Fruit fly (Drosophila melanogaster) whole organism, embryonic: Measurements from ENCODE around the gene CG33111.

Experiments used
- Asciz ChIP-seq: fragments of 200-800 bp; sonication (Bioruptor generic); optimal IDR thresholded peaks from 2 replicates; lab custom pipeline; 2017; ENCODE audit warnings: missing biosample characterization, mild to moderate bottlenecking, missing genetic modification characterization, missing genetic modification reagents
- Bteb2 ChIP-seq: fragments of 200-800 bp; sonication (Bioruptor generic); optimal IDR thresholded peaks from 2 replicates; lab custom pipeline; 2016; ENCODE audit warnings: missing biosample characterization, missing genetic modification characterization
- C15 ChIP-seq: fragments of 200-800 bp; sonication (Bioruptor generic); IDR thresholded peaks from 3 replicates; pipeline ENCODE4 v1.3.6; 2022; ENCODE audit warnings: missing biosample characterization, missing genetic modification characterization
- CG10366 ChIP-seq: fragments of 200-800 bp; sonication (Bioruptor generic); IDR thresholded peaks from 2 replicates; pipeline ENCODE4 v1.3.6; 2022; ENCODE audit warnings: missing biosample characterization, missing genetic modification characterization
- CG10543 ChIP-seq: fragments of 200-800 bp; sonication (Bioruptor generic); optimal IDR thresholded peaks from 3 replicates; lab custom pipeline; 2017; ENCODE audit warnings: missing biosample characterization, mild to moderate bottlenecking, missing genetic modification characterization, moderate library complexity
- CG11504 ChIP-seq: fragments of 200-800 bp; sonication (Bioruptor generic); optimal IDR thresholded peaks from 3 replicates; lab custom pipeline; 2019; ENCODE audit warnings: missing biosample characterization, mild to moderate bottlenecking, missing genetic modification characterization, moderate library complexity
- CG11560 ChIP-seq: fragments of 200-800 bp; sonication (Bioruptor generic); IDR thresholded peaks from 3 replicates; pipeline ENCODE4 v1.3.6; 2022; ENCODE audit warnings: missing biosample characterization, missing genetic modification characterization
- CG12769 ChIP-seq: fragments of 200-800 bp; sonication (Bioruptor generic); optimal IDR thresholded peaks from 2 replicates; lab custom pipeline; 2019; ENCODE audit warnings: missing biosample characterization, mild to moderate bottlenecking, missing genetic modification characterization, moderate library complexity
- CG13123 ChIP-seq: fragments of 200-800 bp; sonication (Bioruptor generic); optimal IDR thresholded peaks from 2 replicates; lab custom pipeline; 2016; ENCODE audit warnings: missing biosample characterization, missing genetic modification characterization
- CG13894 ChIP-seq: fragments of 200-800 bp; sonication (Bioruptor generic); optimal IDR thresholded peaks from 3 replicates; lab custom pipeline; 2018; ENCODE audit warnings: missing biosample characterization, mild to moderate bottlenecking, missing genetic modification characterization, moderate library complexity
- CG14860 ChIP-seq: fragments of 200-800 bp; sonication (Bioruptor generic); IDR thresholded peaks from 3 replicates; pipeline ENCODE4 v1.3.6; 2022; ENCODE audit warnings: missing biosample characterization, missing genetic modification characterization; ENCODE audit not compliant: partially characterized antibody
- CG15073 ChIP-seq: fragments of 200-800 bp; sonication (Bioruptor generic); optimal IDR thresholded peaks from 2 replicates; lab custom pipeline; 2016; ENCODE audit warnings: missing biosample characterization, missing genetic modification characterization
- CG15269 ChIP-seq: fragments of 200-800 bp; sonication (Bioruptor generic); optimal IDR thresholded peaks from 2 replicates; lab custom pipeline; 2018; ENCODE audit warnings: missing biosample characterization, mild to moderate bottlenecking, missing genetic modification characterization, moderate library complexity
- CG15601 ChIP-seq: fragments of 200-800 bp; sonication (Bioruptor generic); optimal IDR thresholded peaks from 3 replicates; lab custom pipeline; 2019; ENCODE audit warnings: missing biosample characterization, mild to moderate bottlenecking, missing genetic modification characterization, moderate library complexity
- CG1792 ChIP-seq: fragments of 200-800 bp; sonication (Bioruptor generic); optimal IDR thresholded peaks from 2 replicates; lab custom pipeline; 2016; ENCODE audit warnings: missing biosample characterization, missing genetic modification characterization
- CG18476 ChIP-seq: fragments of 200-800 bp; sonication (Bioruptor generic); optimal IDR thresholded peaks from 2 replicates; lab custom pipeline; 2016; ENCODE audit warnings: missing biosample characterization, mild to moderate bottlenecking, missing genetic modification characterization
- CG2120 ChIP-seq: fragments of 200-800 bp; sonication (Bioruptor generic); optimal IDR thresholded peaks from 3 replicates; lab custom pipeline; 2016; ENCODE audit warnings: missing biosample characterization, missing genetic modification characterization
- CG2129 ChIP-seq: fragments of 200-800 bp; sonication (Bioruptor generic); IDR thresholded peaks from 2 replicates; pipeline ENCODE4 v1.3.6; 2022; ENCODE audit warnings: missing biosample characterization, missing genetic modification characterization; ENCODE audit not compliant: partially characterized antibody
- CG42726 ChIP-seq: fragments of 200-800 bp; sonication (Bioruptor generic); IDR thresholded peaks from 2 replicates; pipeline ENCODE4 v1.3.6; 2022; ENCODE audit warnings: missing biosample characterization, missing genetic modification characterization; ENCODE audit not compliant: partially characterized antibody
- CG4404 ChIP-seq: fragments of 200-800 bp; sonication (Bioruptor generic); IDR thresholded peaks from 2 replicates; pipeline ENCODE4 v1.3.6; 2022; ENCODE audit warnings: missing biosample characterization, missing genetic modification characterization
- CG4424 ChIP-seq: fragments of 200-800 bp; sonication (Bioruptor generic); optimal IDR thresholded peaks from 3 replicates; lab custom pipeline; 2016; ENCODE audit warnings: missing biosample characterization, missing genetic modification characterization
- CG7786 ChIP-seq: fragments of 200-800 bp; sonication (Bioruptor generic); optimal IDR thresholded peaks from 2 replicates; lab custom pipeline; 2016; ENCODE audit warnings: missing biosample characterization, missing genetic modification characterization
- CG8290 ChIP-seq, 3 experiments: fragments of 200-800 bp; sonication (Bioruptor generic); optimal IDR thresholded peaks; 2 replicates each; lab custom pipeline; 2016 to 2019; ENCODE audit warnings: missing biosample characterization in 3 of 3, missing genetic modification characterization in 3 of 3, mild to moderate bottlenecking in 2 of 3, moderate library complexity in 1 of 3
- CG8944 ChIP-seq: fragments of 200-800 bp; sonication (Bioruptor generic); optimal IDR thresholded peaks from 3 replicates; lab custom pipeline; 2016; ENCODE audit warnings: missing biosample characterization, missing genetic modification characterization
- CG9727 ChIP-seq: fragments of 200-800 bp; sonication (Bioruptor generic); optimal IDR thresholded peaks from 3 replicates; lab custom pipeline; 2017; ENCODE audit warnings: missing biosample characterization, mild to moderate bottlenecking, missing genetic modification characterization
- CTCF ChIP-seq: fragments of 200-800 bp; sonication (Bioruptor generic); optimal IDR thresholded peaks from 2 replicates; lab custom pipeline; 2017; ENCODE audit warnings: missing biosample characterization, mild to moderate bottlenecking, missing genetic modification characterization, moderate library complexity
- Drgx ChIP-seq: fragments of 200-800 bp; sonication (Bioruptor generic); IDR thresholded peaks from 2 replicates; pipeline ENCODE4 v1.3.6; 2022; ENCODE audit warnings: missing biosample characterization, missing genetic modification characterization
- H2.0 ChIP-seq: fragments of 200-800 bp; sonication (Bioruptor generic); IDR thresholded peaks from 2 replicates; pipeline ENCODE4 v1.3.6; 2022; ENCODE audit warnings: missing biosample characterization, missing genetic modification characterization
- Meics ChIP-seq: fragments of 200-800 bp; sonication (Bioruptor generic); optimal IDR thresholded peaks from 2 replicates; lab custom pipeline; 2017; ENCODE audit warnings: missing biosample characterization, mild to moderate bottlenecking, missing genetic modification characterization
- NC2α ChIP-seq: fragments of 200-800 bp; sonication (Bioruptor generic); optimal IDR thresholded peaks from 2 replicates; lab custom pipeline; 2016; ENCODE audit warnings: missing biosample characterization, missing genetic modification characterization
- PHDP ChIP-seq: fragments of 200-800 bp; sonication (Bioruptor generic); optimal IDR thresholded peaks from 3 replicates; lab custom pipeline; 2018; ENCODE audit warnings: missing biosample characterization, mild to moderate bottlenecking, missing genetic modification characterization, moderate library complexity
- cad ChIP-seq: fragments of >200 bp; optimal IDR thresholded peaks from 2 replicates; lab custom pipeline; 2017; ENCODE audit warnings: missing biosample characterization, missing genetic modification characterization
- cato ChIP-seq: fragments of 200-800 bp; sonication (Bioruptor generic); optimal IDR thresholded peaks from 2 replicates; lab custom pipeline; 2016; ENCODE audit warnings: missing biosample characterization, missing genetic modification characterization, borderline replicate concordance
- crc ChIP-seq: fragments of 200-800 bp; sonication (Bioruptor generic); optimal IDR thresholded peaks from 2 replicates; lab custom pipeline; 2016; ENCODE audit warnings: missing biosample characterization, missing genetic modification characterization
- disco-r ChIP-seq: fragments of 200-800 bp; sonication (Bioruptor generic); optimal IDR thresholded peaks from 2 replicates; lab custom pipeline; 2016; ENCODE audit warnings: missing biosample characterization, missing genetic modification characterization
- gcm2 ChIP-seq: fragments of 200-800 bp; sonication (Bioruptor generic); optimal IDR thresholded peaks from 2 replicates; lab custom pipeline; 2016; ENCODE audit warnings: missing biosample characterization, missing genetic modification characterization
- grau ChIP-seq: fragments of 200-800 bp; optimal IDR thresholded peaks from 3 replicates; lab custom pipeline; 2019; ENCODE audit warnings: missing biosample characterization, mild to moderate bottlenecking, missing genetic modification characterization, moderate library complexity
- gro ChIP-seq: fragments of 200-800 bp; sonication (Bioruptor generic); optimal IDR thresholded peaks from 2 replicates; lab custom pipeline; 2016; ENCODE audit warnings: missing biosample characterization, missing genetic modification characterization
- her ChIP-seq: fragments of 200-800 bp; sonication (Bioruptor generic); optimal IDR thresholded peaks from 2 replicates; lab custom pipeline; 2016; ENCODE audit warnings: missing biosample characterization, missing genetic modification characterization
- hkb ChIP-seq, 2 experiments: fragments of 200-800 bp in 1 of 2; fragments of >200 bp in 1 of 2; sonication (Bioruptor generic) in 1 of 2; IDR thresholded peaks in 1 of 2; optimal IDR thresholded peaks in 1 of 2; 2 replicates each; pipeline versions ENCODE4 v1.3.6 to Lab custom; 2017 to 2022; ENCODE audit warnings: missing biosample characterization in 1 of 2, missing genetic modification characterization in 1 of 2
- jigr1 ChIP-seq: fragments of 200-800 bp; sonication (Bioruptor generic); IDR thresholded peaks from 3 replicates; pipeline ENCODE4 v1.3.6; 2022; ENCODE audit warnings: missing biosample characterization, missing genetic modification characterization
- nerfin-1 ChIP-seq: fragments of 200-800 bp; sonication (Bioruptor generic); optimal IDR thresholded peaks from 3 replicates; lab custom pipeline; 2019; ENCODE audit warnings: missing biosample characterization, mild to moderate bottlenecking, missing genetic modification characterization, moderate library complexity
- pfk ChIP-seq: fragments of 200-800 bp; sonication (Bioruptor generic); optimal IDR thresholded peaks from 2 replicates; lab custom pipeline; 2018; ENCODE audit warnings: missing biosample characterization, mild to moderate bottlenecking, missing genetic modification characterization, moderate library complexity
- pnt ChIP-seq: fragments of 200-800 bp; sonication (Bioruptor generic); optimal IDR thresholded peaks from 3 replicates; lab custom pipeline; 2016; ENCODE audit warnings: missing biosample characterization, missing genetic modification characterization
- ro ChIP-seq: fragments of 200-800 bp; sonication (Bioruptor generic); IDR thresholded peaks from 2 replicates; pipeline ENCODE4 v1.3.6; 2022; ENCODE audit warnings: missing biosample characterization, missing genetic modification characterization
- run ChIP-seq: fragments of 200-800 bp; sonication (Bioruptor generic); optimal IDR thresholded peaks from 3 replicates; lab custom pipeline; 2018; ENCODE audit warnings: missing biosample characterization, mild to moderate bottlenecking, missing genetic modification characterization
- seq ChIP-seq: fragments of 200-800 bp; sonication (Bioruptor generic); IDR thresholded peaks from 2 replicates; pipeline ENCODE4 v1.3.6; 2022; ENCODE audit warnings: missing biosample characterization, missing genetic modification characterization
- shn ChIP-seq: fragments of 200-800 bp; sonication (Bioruptor generic); optimal IDR thresholded peaks from 3 replicates; lab custom pipeline; 2016; ENCODE audit warnings: missing biosample characterization, missing genetic modification characterization
- slp2 ChIP-seq: fragments of 200-800 bp; sonication (Bioruptor generic); optimal IDR thresholded peaks from 2 replicates; lab custom pipeline; 2016; ENCODE audit warnings: missing biosample characterization, missing genetic modification characterization
- tna ChIP-seq: fragments of 200-800 bp; sonication (Bioruptor generic); IDR thresholded peaks from 2 replicates; pipeline ENCODE4 v1.3.6; 2022; ENCODE audit warnings: missing biosample characterization, missing genetic modification characterization; ENCODE audit not compliant: partially characterized antibody
- twi ChIP-seq: fragments of 200-800 bp; optimal IDR thresholded peaks from 2 replicates; lab custom pipeline; 2019; ENCODE audit warnings: missing biosample characterization, mild to moderate bottlenecking, missing genetic modification characterization, moderate library complexity

The CG33111 gene

dm6 chr3R:23820290-23820689 lies 1.3 kb upstream of the CG33111 start (continued):
- TF ChIP-seq CG12769 (tag; lab: Kevin White, UChicago) (peak; percentile 22), Drgx (GFP tag; lab: Robert Waterston, UW) (0 out of 2 replicates have a peak, but pooled peaks have one; percentile 8), CG11504 (peak; percentile 50), CG9727 (GFP tag; lab: Kevin White, UChicago) (no peak), CTCF (GFP tag; lab: Kevin White, UChicago) (peak; percentile 9), CG8290 (GFP tag; optimal IDR thresholded peaks at IDR 0.05; lab: Kevin White, UChicago) (peak; percentile 28), CG8290 (tag; optimal IDR thresholded peaks at IDR 0.05; lab: Kevin White, UChicago) (peak in 1 of 2 experiments; percentile 55), cad (GFP tag; lab: Kevin White, UChicago) (no peak), C15 (GFP tag; lab: Robert Waterston, UW) (no peak), CG13894 (tag; lab: Kevin White, UChicago) (peak; percentile 68), CG42726 (GFP tag; lab: Robert Waterston, UW) (0 out of 2 replicates have a peak, but pooled peaks have one; percentile 31), crc (GFP tag; lab: Kevin White, UChicago) (no peak), shn (GFP tag; lab: Kevin White, UChicago) (no peak), gro (GFP tag; lab: Kevin White, UChicago) (no peak), gcm2 (GFP tag; lab: Kevin White, UChicago) (no peak), CG10366 (GFP tag; lab: Robert Waterston, UW) (no peak), PHDP (peak; percentile 16), CG14860 (no peak), NC2α (GFP tag; lab: Kevin White, UChicago) (no peak), ro (GFP tag; lab: Robert Waterston, UW) (no peak), Meics (GFP tag; lab: Kevin White, UChicago) (peak; percentile 39), CG2120 (GFP tag; lab: Kevin White, UChicago) (peak; percentile 53), CG1792 (no peak), hkb (optimal IDR thresholded peaks at IDR 0.05; lab: Kevin White, UChicago) (no peak), hkb (GFP tag; IDR thresholded peaks at IDR 0.05; lab: Robert Waterston, UW) (0 out of 2 replicates have a peak, but pooled peaks have one; percentile 20), CG18476 (no peak), CG7786 (GFP tag; lab: Kevin White, UChicago) (no peak), CG10543 (GFP tag; lab: Kevin White, UChicago) (no peak), pfk (GFP tag; lab: Kevin White, UChicago) (no peak), CG15601 (peak; percentile 45), seq (GFP tag; lab: Robert Waterston, UW) (no peak), tna (GFP tag; lab: Robert Waterston, UW) (no peak), nerfin-1 (tag; lab: Kevin White, UChicago) (peak; percentile 97), H2.0 (GFP tag; lab: Robert Waterston, UW) (no peak), run (tag; lab: Kevin White, UChicago) (no peak), CG2129 (GFP tag; lab: Robert Waterston, UW) (no peak), CG15073 (no peak), slp2 (GFP tag; lab: Kevin White, UChicago) (no peak), CG8944 (GFP tag; lab: Kevin White, UChicago) (no peak), grau (tag; lab: Kevin White, UChicago) (peak; percentile 40), her (GFP tag; lab: Kevin White, UChicago) (no peak), cato (GFP tag; lab: Kevin White, UChicago) (no peak), CG4424 (GFP tag; lab: Kevin White, UChicago) (no peak), Bteb2 (GFP tag; lab: Kevin White, UChicago) (no peak), CG4404 (no peak; the same call in 1 of the 2 replicates), Asciz (GFP tag; lab: Kevin White, UChicago) (no peak), pnt (no peak), twi (tag; lab: Kevin White, UChicago) (no peak), CG13123 (GFP tag; lab: Kevin White, UChicago) (no peak), CG15269 (tag; lab: Kevin White, UChicago) (no peak), disco-r (GFP tag; lab: Kevin White, UChicago) (no peak), CG11560 (tag; lab: Robert Waterston, UW) (no peak), jigr1 (GFP tag; lab: Robert Waterston, UW) (no peak)
